Fruit fly (Drosophila melanogaster) whole organism, prepupa: ENCODE results near the gene CG14315.
A peak's percentile ranks its signal among the peaks of the same experiment; 100 is the strongest.

Source experiments
- CG10669 ChIP-seq: fragments of 200-800 bp; sonication (Bioruptor generic); optimal IDR thresholded peaks from 3 replicates; lab custom pipeline; 2018; ENCODE audit warnings: missing biosample characterization, mild to moderate bottlenecking, missing genetic modification characterization, moderate library complexity
- CG11294 ChIP-seq: fragments of 200-800 bp; sonication (Bioruptor generic); IDR thresholded peaks from 2 replicates; pipeline ENCODE4 v1.3.6; 2022; ENCODE audit warnings: missing biosample characterization, missing genetic modification characterization
- CG11762 ChIP-seq: fragments of 200-800 bp; sonication (Bioruptor generic); optimal IDR thresholded peaks from 3 replicates; lab custom pipeline; 2016; ENCODE audit warnings: missing biosample characterization, missing genetic modification characterization; ENCODE audit not compliant: insufficient read depth
- CG11902 ChIP-seq: fragments of 200-800 bp; sonication (Bioruptor generic); optimal IDR thresholded peaks from 3 replicates; lab custom pipeline; 2016; ENCODE audit warnings: missing biosample characterization, missing genetic modification characterization
- CG15336 ChIP-seq: fragments of 200-800 bp; sonication (Bioruptor generic); IDR thresholded peaks from 2 replicates; pipeline ENCODE4 v1.3.6; 2022; ENCODE audit warnings: missing biosample characterization, missing genetic modification characterization
- CG16779 ChIP-seq: fragments of 200-800 bp; sonication (Bioruptor generic); optimal IDR thresholded peaks from 3 replicates; lab custom pipeline; 2017; ENCODE audit warnings: missing biosample characterization, mild to moderate bottlenecking, missing genetic modification characterization
- CG32006 ChIP-seq: fragments of 200-800 bp; sonication (Bioruptor generic); optimal IDR thresholded peaks from 3 replicates; lab custom pipeline; 2017; ENCODE audit warnings: missing biosample characterization, mild to moderate bottlenecking, missing genetic modification characterization
- CG34406 ChIP-seq: fragments of 200-800 bp; sonication (Bioruptor generic); optimal IDR thresholded peaks from 3 replicates; lab custom pipeline; 2016; ENCODE audit warnings: missing biosample characterization, missing genetic modification characterization
- CG4318 ChIP-seq: fragments of 200-800 bp; sonication (Bioruptor generic); optimal IDR thresholded peaks from 3 replicates; lab custom pipeline; 2017; ENCODE audit warnings: missing biosample characterization, mild to moderate bottlenecking, missing genetic modification characterization
- CG6163 ChIP-seq: fragments of 200-800 bp; sonication (Bioruptor generic); IDR thresholded peaks from 3 replicates; pipeline ENCODE4 v1.3.6; 2022; ENCODE audit warnings: missing biosample characterization, missing genetic modification characterization
- CG6792 ChIP-seq: fragments of 200-800 bp; sonication (Bioruptor generic); optimal IDR thresholded peaks from 3 replicates; lab custom pipeline; 2016; ENCODE audit warnings: missing biosample characterization, missing genetic modification characterization
- CG7368 ChIP-seq: fragments of 200-800 bp; sonication (Bioruptor generic); optimal IDR thresholded peaks from 3 replicates; lab custom pipeline; 2016; ENCODE audit warnings: missing biosample characterization, missing genetic modification characterization
- CG8119 ChIP-seq: fragments of 200-800 bp; sonication (Bioruptor generic); IDR thresholded peaks from 3 replicates; pipeline ENCODE4 v1.3.6; 2022; ENCODE audit warnings: missing biosample characterization, missing genetic modification characterization
- CG8319 ChIP-seq: fragments of 200-800 bp; sonication (Bioruptor generic); optimal IDR thresholded peaks from 3 replicates; lab custom pipeline; 2016; ENCODE audit warnings: missing biosample characterization, missing genetic modification characterization
- CG8632 ChIP-seq: fragments of 200-800 bp; sonication (Bioruptor generic); optimal IDR thresholded peaks from 3 replicates; lab custom pipeline; 2016; ENCODE audit warnings: missing biosample characterization, missing genetic modification characterization
- Eip75B ChIP-seq: fragments of 200-800 bp; sonication (Bioruptor generic); optimal IDR thresholded peaks from 3 replicates; lab custom pipeline; 2016; ENCODE audit warnings: missing biosample characterization, missing genetic modification characterization
- Eip78C ChIP-seq: fragments of 200-800 bp; sonication (Bioruptor generic); peaks from one replicate; lab custom pipeline; 2016; ENCODE audit warnings: missing biosample characterization, missing genetic modification characterization
- Eip93F ChIP-seq: fragments of 200-800 bp; sonication (Bioruptor generic); optimal IDR thresholded peaks from 2 replicates; lab custom pipeline; 2016; ENCODE audit warnings: missing biosample characterization, mild to moderate bottlenecking, missing genetic modification characterization
- Ets21C ChIP-seq: fragments of 200-800 bp; sonication (Bioruptor generic); optimal IDR thresholded peaks from 3 replicates; lab custom pipeline; 2016; ENCODE audit warnings: missing biosample characterization, missing genetic modification characterization
- Ets96B ChIP-seq: fragments of 200-800 bp; optimal IDR thresholded peaks from 2 replicates; lab custom pipeline; 2019; ENCODE audit warnings: missing biosample characterization, mild to moderate bottlenecking, missing genetic modification characterization, moderate library complexity
- Gug ChIP-seq: fragments of 200-800 bp; sonication (Bioruptor generic); IDR thresholded peaks from 2 replicates; pipeline ENCODE4 v1.3.6; 2022; ENCODE audit warnings: missing biosample characterization, missing genetic modification characterization
- Hr38 ChIP-seq: sonication (Bioruptor generic); optimal IDR thresholded peaks from 2 replicates; lab custom pipeline; 2016; ENCODE audit warnings: missing biosample characterization, missing genetic modification characterization
- Hr39 ChIP-seq: fragments of 200-800 bp; sonication (Bioruptor generic); optimal IDR thresholded peaks from 2 replicates; lab custom pipeline; 2016; ENCODE audit warnings: missing biosample characterization, missing genetic modification characterization
- Lpt ChIP-seq: fragments of 200-800 bp; sonication (Bioruptor generic); optimal IDR thresholded peaks from 3 replicates; lab custom pipeline; 2016; ENCODE audit warnings: missing biosample characterization, missing genetic modification characterization
- Smox ChIP-seq: fragments of 200-800 bp; sonication (Bioruptor generic); optimal IDR thresholded peaks from 3 replicates; lab custom pipeline; 2016; ENCODE audit warnings: missing biosample characterization, missing genetic modification characterization
- Sox102F ChIP-seq: fragments of 200-800 bp; sonication (Bioruptor generic); optimal IDR thresholded peaks from 2 replicates; lab custom pipeline; 2016; ENCODE audit warnings: missing biosample characterization, mild to moderate bottlenecking, missing genetic modification characterization
- Sox14 ChIP-seq: fragments of 200-800 bp; sonication (Bioruptor generic); optimal IDR thresholded peaks from 3 replicates; lab custom pipeline; 2016; ENCODE audit warnings: missing biosample characterization, missing genetic modification characterization
- achi ChIP-seq: fragments of 200-800 bp; sonication (Bioruptor generic); optimal IDR thresholded peaks from 3 replicates; lab custom pipeline; 2016; ENCODE audit warnings: missing biosample characterization, missing genetic modification characterization
- acj6 ChIP-seq: fragments of 200-800 bp; sonication (Bioruptor generic); optimal IDR thresholded peaks from 3 replicates; lab custom pipeline; 2016; ENCODE audit warnings: missing biosample characterization, missing genetic modification characterization
- dac ChIP-seq: fragments of 200-800 bp; sonication (Bioruptor generic); optimal IDR thresholded peaks from 2 replicates; lab custom pipeline; 2017; ENCODE audit warnings: missing biosample characterization, mild to moderate bottlenecking, missing genetic modification characterization
- dsx ChIP-seq: fragments of 200-800 bp; optimal IDR thresholded peaks from 3 replicates; lab custom pipeline; 2019; ENCODE audit warnings: missing biosample characterization, mild to moderate bottlenecking, missing genetic modification characterization, moderate library complexity; ENCODE audit not compliant: poor library complexity, severe bottlenecking
- eg ChIP-seq: fragments of 200-800 bp; sonication (Bioruptor generic); IDR thresholded peaks from 3 replicates; pipeline ENCODE4 v1.3.6; 2022; ENCODE audit warnings: missing biosample characterization, missing genetic modification characterization
- esn ChIP-seq: fragments of 200-800 bp; sonication (Bioruptor generic); optimal IDR thresholded peaks from 2 replicates; lab custom pipeline; 2016; ENCODE audit warnings: missing biosample characterization, mild to moderate bottlenecking, missing genetic modification characterization, moderate library complexity
- fd59A ChIP-seq: fragments of 200-800 bp; sonication (Bioruptor generic); optimal IDR thresholded peaks from 2 replicates; lab custom pipeline; 2017; ENCODE audit warnings: missing biosample characterization, mild to moderate bottlenecking, missing genetic modification characterization, missing genetic modification reagents
- fd85E ChIP-seq: fragments of 200-800 bp; sonication (Bioruptor generic); optimal IDR thresholded peaks from 3 replicates; lab custom pipeline; 2016; ENCODE audit warnings: missing biosample characterization, missing genetic modification characterization
- fkh ChIP-seq: fragments of 200-800 bp; sonication (Bioruptor generic); optimal IDR thresholded peaks from 3 replicates; lab custom pipeline; 2017; ENCODE audit warnings: missing biosample characterization, mild to moderate bottlenecking, missing genetic modification characterization, moderate library complexity
- lz ChIP-seq: fragments of 200-800 bp; sonication (Bioruptor generic); optimal IDR thresholded peaks from 3 replicates; lab custom pipeline; 2016; ENCODE audit warnings: missing biosample characterization, missing genetic modification characterization
- net ChIP-seq: fragments of 200-800 bp; sonication (Bioruptor generic); optimal IDR thresholded peaks from 3 replicates; lab custom pipeline; 2016; ENCODE audit warnings: missing biosample characterization, missing genetic modification characterization
- pdm3 ChIP-seq: fragments of 200-800 bp; sonication (Bioruptor generic); optimal IDR thresholded peaks from 3 replicates; lab custom pipeline; 2016; ENCODE audit warnings: missing biosample characterization, missing genetic modification characterization
- salr ChIP-seq, 2 experiments: fragments of 200-800 bp; sonication (Bioruptor generic); optimal IDR thresholded peaks; 3 replicates each; lab custom pipeline; 2016 to 2018; ENCODE audit warnings: missing biosample characterization in 2 of 2, missing genetic modification characterization in 2 of 2, mild to moderate bottlenecking in 1 of 2
- spab ChIP-seq: fragments of 200-800 bp; sonication (Bioruptor generic); optimal IDR thresholded peaks from 2 replicates; lab custom pipeline; 2017; ENCODE audit warnings: missing biosample characterization, mild to moderate bottlenecking, missing genetic modification characterization, missing genetic modification reagents
- svp ChIP-seq: fragments of 200-800 bp; sonication (Bioruptor generic); peaks from one replicate; lab custom pipeline; 2016; ENCODE audit warnings: missing biosample characterization, missing genetic modification characterization
- vri ChIP-seq: fragments of 200-800 bp; sonication (Bioruptor generic); optimal IDR thresholded peaks from 3 replicates; lab custom pipeline; 2016; ENCODE audit warnings: missing biosample characterization, mild to moderate bottlenecking, missing genetic modification characterization

CG14315 gene

DNA sequence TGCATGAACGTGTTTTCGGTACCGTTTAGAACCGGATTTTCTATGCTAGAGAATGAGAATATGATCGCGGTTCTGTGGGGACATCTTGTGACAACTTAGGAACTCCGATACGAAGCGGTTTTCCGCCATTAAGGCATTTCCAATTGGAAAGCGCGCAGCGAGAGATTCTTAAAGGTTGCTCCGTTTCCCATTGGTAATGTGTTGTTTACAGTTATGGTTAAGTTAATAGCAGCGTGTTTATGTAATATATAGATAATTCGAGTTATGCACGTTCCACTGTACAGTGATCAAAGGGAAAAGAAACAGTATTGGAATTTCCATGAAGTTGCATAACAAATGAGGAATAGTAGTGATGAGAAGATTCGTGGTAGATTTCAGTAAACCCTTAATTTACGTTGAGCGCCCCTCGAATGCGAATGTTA is 10.4 kb downstream of the CG14315 start (continued):
- TF ChIP-seq Sox14 = peak; percentile 65
- TF ChIP-seq CG11294 (GFP tag; lab: Robert Waterston, UW) = no peak
- no peak for TF ChIP-seq Eip93F (GFP tag; lab: Kevin White, UChicago)
- no peak for TF ChIP-seq eg (GFP tag; lab: Robert Waterston, UW)
- TF ChIP-seq Smox = peak; percentile 34
- peak; percentile 15 for TF ChIP-seq vri (GFP tag; lab: Kevin White, UChicago)

DNA sequence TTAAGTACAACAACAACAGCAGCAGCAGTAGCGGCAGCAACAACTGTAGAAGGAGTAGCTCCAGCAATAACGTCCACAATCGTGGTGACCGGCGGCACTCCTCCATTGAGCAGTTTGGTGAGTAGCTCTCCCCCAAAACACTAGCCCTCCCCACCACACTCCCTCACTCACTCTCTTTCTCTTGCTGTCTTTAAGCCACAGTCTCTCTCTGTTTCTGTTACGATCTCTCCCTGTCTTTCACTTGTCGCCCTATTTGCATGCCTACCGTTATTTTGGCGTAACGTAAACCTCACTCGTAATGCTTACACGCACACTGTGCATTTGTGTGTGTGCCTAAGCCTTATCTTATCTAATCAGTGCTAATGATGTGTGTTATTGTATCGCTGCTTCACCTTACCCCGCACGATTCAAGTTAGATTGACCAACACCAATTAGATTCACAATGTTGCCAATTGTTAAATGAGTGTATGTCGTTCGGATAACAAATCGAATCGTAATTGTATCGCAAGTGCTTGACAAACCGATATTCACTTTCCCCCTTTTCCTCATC is 11.6 kb downstream of the CG14315 start:
- TF ChIP-seq lz (GFP tag; lab: Kevin White, UChicago) = no peak
- peak; percentile 10 for TF ChIP-seq Eip78C (GFP tag; lab: Kevin White, UChicago)
- peak; percentile 8 for TF ChIP-seq fkh
- peak; percentile 28; the same call in 1 of the 2 replicates for TF ChIP-seq CG15336 (GFP tag; lab: Robert Waterston, UW)
- TF ChIP-seq CG6163 = no peak
- no peak for TF ChIP-seq dsx (GFP tag; lab: Kevin White, UChicago)
- TF ChIP-seq vri (GFP tag; lab: Kevin White, UChicago) = peak; percentile 51
- TF ChIP-seq Sox102F (GFP tag; lab: Kevin White, UChicago) = no peak
- no peak for TF ChIP-seq acj6
- TF ChIP-seq eg (GFP tag; lab: Robert Waterston, UW) = peak; percentile 20; the same call in 1 of the 3 replicates
- no peak for TF ChIP-seq Ets96B
- peak; percentile 21; the same call in 1 of the 3 replicates for TF ChIP-seq CG8119 (GFP tag; lab: Robert Waterston, UW)
- TF ChIP-seq fd59A (GFP tag; lab: Kevin White, UChicago) = no peak
- no peak for TF ChIP-seq CG16779 (tag; lab: Kevin White, UChicago)
- TF ChIP-seq pdm3 = no peak
- no peak for TF ChIP-seq net (GFP tag; lab: Kevin White, UChicago)
- no peak for TF ChIP-seq svp (GFP tag; lab: Kevin White, UChicago)
- TF ChIP-seq Gug = no peak
- TF ChIP-seq esn (GFP tag; lab: Kevin White, UChicago) = no peak
- no peak for TF ChIP-seq dac (GFP tag; lab: Kevin White, UChicago)
- no peak for TF ChIP-seq CG8632 (GFP tag; lab: Kevin White, UChicago)
- TF ChIP-seq Lpt (GFP tag; lab: Kevin White, UChicago) = no peak
- TF ChIP-seq achi (GFP tag; lab: Kevin White, UChicago) = no peak
- TF ChIP-seq, all 60 proteins: peak for 6

DNA sequence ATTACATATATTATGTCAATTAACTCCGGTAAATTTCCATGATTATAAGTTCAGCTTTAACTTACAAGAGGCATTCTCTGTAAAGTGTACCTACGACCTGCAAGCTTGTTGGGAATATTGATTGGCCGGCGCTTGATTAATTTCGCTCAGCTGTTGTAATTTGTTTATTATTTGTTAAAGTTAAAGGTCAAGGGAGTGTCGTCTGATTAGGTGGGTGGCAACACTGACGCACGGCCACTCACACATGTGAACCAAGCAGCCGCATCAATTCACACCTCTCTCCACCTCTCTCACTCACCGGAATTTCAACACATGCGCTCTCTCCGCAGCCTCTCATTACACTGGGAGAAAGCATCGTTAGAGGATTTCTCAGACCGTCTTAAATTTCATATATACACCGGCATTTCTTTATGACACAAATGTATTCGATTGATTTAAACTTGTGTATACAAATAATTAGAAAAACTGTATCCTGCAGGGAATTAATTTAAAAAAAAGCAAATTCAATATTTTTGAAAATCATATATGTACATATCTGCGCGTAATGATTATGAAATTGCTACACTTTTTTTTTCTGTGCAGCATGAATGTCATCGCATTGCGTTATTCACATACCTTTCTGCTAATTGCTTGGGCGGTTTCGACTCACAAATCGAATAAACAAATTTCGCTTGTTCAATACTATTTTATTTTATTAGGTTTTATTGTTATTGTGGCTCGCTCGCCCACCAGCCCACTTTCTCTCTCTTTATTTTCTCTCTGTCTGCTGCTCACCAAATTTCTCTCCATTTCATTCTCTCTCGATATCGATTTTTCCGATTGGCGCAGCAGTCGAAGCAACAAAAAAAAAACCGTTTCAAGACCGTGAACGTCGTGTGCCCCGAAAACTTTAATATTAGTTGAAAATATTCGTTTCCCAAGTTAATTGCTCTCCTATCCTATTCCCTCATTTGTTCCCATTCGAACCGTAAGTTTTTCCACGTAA is 13.8 kb downstream of the CG14315 start:
- peak; percentile 72 for TF ChIP-seq Ets21C (GFP tag; lab: Kevin White, UChicago)
- no peak for TF ChIP-seq spab (GFP tag; lab: Kevin White, UChicago)
- peak; percentile 77 for TF ChIP-seq Lpt (GFP tag; lab: Kevin White, UChicago)
- no peak for TF ChIP-seq CG10669 (GFP tag; lab: Kevin White, UChicago)
- TF ChIP-seq CG11762 (GFP tag; lab: Kevin White, UChicago) = peak; percentile 70
- no peak for TF ChIP-seq Hr38
- TF ChIP-seq CG34406 = no peak
- peak; percentile 66 for TF ChIP-seq Gug
- TF ChIP-seq pdm3 = peak; percentile 85
- TF ChIP-seq CG8632 (GFP tag; lab: Kevin White, UChicago) = peak; percentile 65
- TF ChIP-seq CG6792 (GFP tag; lab: Kevin White, UChicago) = peak; percentile 66
- peak; percentile 59 for TF ChIP-seq fd59A (GFP tag; lab: Kevin White, UChicago)
- TF ChIP-seq CG4318 (GFP tag; lab: Kevin White, UChicago) = peak; percentile 79
- TF ChIP-seq Hr39 (GFP tag; lab: Kevin White, UChicago) = peak; percentile 75
- no peak for TF ChIP-seq Eip75B
- peak; percentile 85 for TF ChIP-seq CG15336 (GFP tag; lab: Robert Waterston, UW)
- no peak for TF ChIP-seq CG7368 (GFP tag; lab: Kevin White, UChicago)
- TF ChIP-seq Sox14 = peak; percentile 80
- peak; percentile 95 for TF ChIP-seq CG32006 (GFP tag; lab: Kevin White, UChicago)
- no peak for TF ChIP-seq Eip93F (GFP tag; lab: Kevin White, UChicago)
- TF ChIP-seq CG8319 = peak; percentile 50
- TF ChIP-seq net (GFP tag; lab: Kevin White, UChicago) = peak; percentile 81
- TF ChIP-seq dac (GFP tag; lab: Kevin White, UChicago) = peak; percentile 67
- TF ChIP-seq esn (GFP tag; lab: Kevin White, UChicago) = peak; percentile 85
- peak; percentile 50 for TF ChIP-seq CG11902 (GFP tag; lab: Kevin White, UChicago)
- no peak for TF ChIP-seq Smox
- TF ChIP-seq fd85E (GFP tag; lab: Kevin White, UChicago) = no peak
- TF ChIP-seq salr (GFP tag; optimal IDR thresholded peaks at IDR 0.05; lab: Kevin White, UChicago) = peak in 1 of 2 experiments; percentile 87
- no peak for TF ChIP-seq dsx (GFP tag; lab: Kevin White, UChicago)
- TF ChIP-seq CG11294 (GFP tag; lab: Robert Waterston, UW) = peak; percentile 58
- peak; percentile 96 for TF ChIP-seq Eip78C (GFP tag; lab: Kevin White, UChicago)
